Fruit fly (Drosophila melanogaster) whole organism, wandering third instar larva: Measurements from ENCODE around the gene CG5928.
A peak's percentile ranks its signal among the peaks of the same experiment; 100 is the strongest.

ENCODE experiments used
- Abd-B ChIP-seq: fragments of >200 bp; optimal IDR thresholded peaks from 2 replicates; lab custom pipeline; 2017; ENCODE audit warnings: missing biosample characterization, missing genetic modification characterization
- CG32264 ChIP-seq: fragments of 200-800 bp; sonication (Bioruptor generic); optimal IDR thresholded peaks from 2 replicates; lab custom pipeline; 2016; ENCODE audit warnings: missing biosample characterization, missing genetic modification characterization
- CG9705 ChIP-seq: fragments of 200-800 bp; sonication (Bioruptor generic); optimal IDR thresholded peaks from 2 replicates; lab custom pipeline; 2018; ENCODE audit warnings: missing biosample characterization, mild to moderate bottlenecking, missing genetic modification characterization
- CrebA ChIP-seq: fragments of 200-800 bp; sonication (Bioruptor generic); optimal IDR thresholded peaks from 2 replicates; lab custom pipeline; 2016; ENCODE audit warnings: missing biosample characterization, mild to moderate bottlenecking, missing genetic modification characterization, borderline replicate concordance
- Dfd ChIP-seq: fragments of >200 bp; optimal IDR thresholded peaks from 2 replicates; lab custom pipeline; 2017; ENCODE audit warnings: missing biosample characterization, missing genetic modification characterization
- Dif ChIP-seq: fragments of 200-275, 200-300 bp; sonication (Bioruptor generic); optimal IDR thresholded peaks from 2 replicates; lab custom pipeline; 2018; ENCODE audit warnings: missing biosample characterization, missing genetic modification characterization; ENCODE audit not compliant: partially characterized antibody
- GATAd ChIP-seq: sonication (Bioruptor generic); optimal IDR thresholded peaks from 2 replicates; lab custom pipeline; 2016; ENCODE audit warnings: missing biosample characterization, missing genetic modification characterization
- HLH106 ChIP-seq: fragments of 200-800 bp; optimal IDR thresholded peaks from 3 replicates; lab custom pipeline; 2019; ENCODE audit warnings: missing biosample characterization, mild to moderate bottlenecking, missing genetic modification characterization, moderate library complexity
- Hnf4 ChIP-seq: fragments of 200-800 bp; sonication (Bioruptor generic); optimal IDR thresholded peaks from 2 replicates; lab custom pipeline; 2016; ENCODE audit warnings: missing biosample characterization, mild to moderate bottlenecking, missing genetic modification characterization
- Hr78 ChIP-seq: fragments of >200 bp; optimal IDR thresholded peaks from 2 replicates; lab custom pipeline; 2017; ENCODE audit warnings: missing biosample characterization, missing genetic modification characterization
- Hr83 ChIP-seq: fragments of 200-300 bp; sonication (Bioruptor generic); optimal IDR thresholded peaks from 2 replicates; lab custom pipeline; 2016; ENCODE audit warnings: missing biosample characterization, mild to moderate bottlenecking, missing genetic modification characterization, moderate library complexity; ENCODE audit not compliant: poor library complexity, severe bottlenecking
- Jra ChIP-seq: sonication (Bioruptor generic); optimal IDR thresholded peaks from 2 replicates; lab custom pipeline; 2016; ENCODE audit warnings: missing biosample characterization, missing genetic modification characterization
- Mio ChIP-seq: sonication (Bioruptor generic); optimal IDR thresholded peaks from 2 replicates; lab custom pipeline; 2016; ENCODE audit warnings: missing biosample characterization, missing genetic modification characterization
- Myc ChIP-seq: fragments of >200 bp; optimal IDR thresholded peaks from 2 replicates; lab custom pipeline; 2017
- N ChIP-seq: fragments of >200 bp; optimal IDR thresholded peaks from 2 replicates; lab custom pipeline; 2018; ENCODE audit warnings: missing biosample characterization, missing external identifiers, missing genetic modification characterization
- OdsH ChIP-seq: fragments of 200-800 bp; sonication (Bioruptor generic); optimal IDR thresholded peaks from 2 replicates; lab custom pipeline; 2016; ENCODE audit warnings: missing biosample characterization, mild to moderate bottlenecking, missing genetic modification characterization
- Rel ChIP-seq, 2 experiments: fragments of 200-800 bp; sonication (Bioruptor generic) in 1 of 2; optimal IDR thresholded peaks; 2 replicates in 1 of 2; 3 replicates in 1 of 2; lab custom pipeline; 2016 to 2019; ENCODE audit warnings: mild to moderate bottlenecking in 2 of 2, missing biosample characterization in 2 of 2, missing genetic modification characterization in 2 of 2, moderate library complexity in 1 of 2
- Sp1 ChIP-seq: fragments of 200-800 bp; sonication (Bioruptor generic); optimal IDR thresholded peaks from 3 replicates; lab custom pipeline; 2019; ENCODE audit warnings: missing biosample characterization, mild to moderate bottlenecking, missing genetic modification characterization, moderate library complexity
- Vsx2 ChIP-seq: fragments of 200-300, 225-300 bp; sonication (Bioruptor generic); optimal IDR thresholded peaks from 2 replicates; lab custom pipeline; 2018; ENCODE audit warnings: missing biosample characterization, missing genetic modification characterization; ENCODE audit not compliant: partially characterized antibody
- br ChIP-seq: fragments of 200-800 bp; sonication (Bioruptor generic); optimal IDR thresholded peaks from 2 replicates; lab custom pipeline; 2016; ENCODE audit warnings: missing biosample characterization, missing genetic modification characterization
- brk ChIP-seq: fragments of 200-800 bp; sonication (Bioruptor generic); optimal IDR thresholded peaks from 2 replicates; lab custom pipeline; 2016; ENCODE audit warnings: missing biosample characterization, mild to moderate bottlenecking, missing genetic modification characterization
- dl ChIP-seq, 2 experiments: fragments of 175-275, 200-275 bp in 1 of 2; fragments of 200-275 bp in 1 of 2; sonication (Bioruptor generic); optimal IDR thresholded peaks; lab custom pipeline; 2018; ENCODE audit warnings: mild to moderate bottlenecking in 2 of 2, missing biosample characterization in 2 of 2, missing genetic modification characterization in 2 of 2, moderate library complexity in 2 of 2; ENCODE audit not compliant: partially characterized antibody in 2 of 2, insufficient read depth in 1 of 2
- dmrt93B ChIP-seq: fragments of 200-800 bp; sonication (Bioruptor generic); optimal IDR thresholded peaks from 2 replicates; lab custom pipeline; 2018; ENCODE audit warnings: missing biosample characterization, mild to moderate bottlenecking, missing genetic modification characterization
- dsf ChIP-seq: sonication (Bioruptor generic); optimal IDR thresholded peaks from 2 replicates; lab custom pipeline; 2016; ENCODE audit warnings: missing biosample characterization, missing genetic modification characterization, borderline replicate concordance
- ey ChIP-seq: fragments of 200-800 bp; sonication (Bioruptor generic); optimal IDR thresholded peaks from 2 replicates; lab custom pipeline; 2016; ENCODE audit warnings: missing biosample characterization, missing genetic modification characterization
- foxo ChIP-seq, 2 experiments: fragments of 200-800 bp; sonication (Bioruptor generic); optimal IDR thresholded peaks; 2 replicates in 1 of 2; 3 replicates in 1 of 2; lab custom pipeline; 2016 to 2017; ENCODE audit warnings: missing biosample characterization in 2 of 2, missing genetic modification characterization in 2 of 2
- fru ChIP-seq: fragments of 200-800 bp; sonication (Bioruptor generic); optimal IDR thresholded peaks from 3 replicates; lab custom pipeline; 2016; ENCODE audit warnings: missing biosample characterization, mild to moderate bottlenecking, missing genetic modification characterization
- h ChIP-seq: fragments of 200-800 bp; sonication (Bioruptor generic); optimal IDR thresholded peaks from 3 replicates; lab custom pipeline; 2016; ENCODE audit warnings: missing biosample characterization, mild to moderate bottlenecking, missing genetic modification characterization
- jim ChIP-seq: fragments of 175-275, 200-325 bp; sonication (Bioruptor generic); optimal IDR thresholded peaks from 2 replicates; lab custom pipeline; 2016; ENCODE audit warnings: missing biosample characterization, mild to moderate bottlenecking, missing genetic modification characterization
- pan ChIP-seq: fragments of >200 bp; optimal IDR thresholded peaks from 2 replicates; lab custom pipeline; 2017
- psq ChIP-seq: fragments of 200-800 bp; sonication (Bioruptor generic); optimal IDR thresholded peaks from 3 replicates; lab custom pipeline; 2017; ENCODE audit warnings: missing biosample characterization, mild to moderate bottlenecking, missing genetic modification characterization, moderate library complexity
- rgr ChIP-seq: fragments of 200-800 bp; sonication (Bioruptor generic); optimal IDR thresholded peaks from 3 replicates; lab custom pipeline; 2016; ENCODE audit warnings: missing biosample characterization, mild to moderate bottlenecking, missing genetic modification characterization
- sage ChIP-seq: fragments of 200-800 bp; sonication (Bioruptor generic); optimal IDR thresholded peaks from 2 replicates; lab custom pipeline; 2016; ENCODE audit warnings: missing biosample characterization, mild to moderate bottlenecking, missing genetic modification characterization
- sv ChIP-seq: fragments of 200-800 bp; sonication (Bioruptor generic); optimal IDR thresholded peaks from 3 replicates; lab custom pipeline; 2016; ENCODE audit warnings: missing biosample characterization, missing genetic modification characterization
- tai ChIP-seq: sonication (Bioruptor generic); optimal IDR thresholded peaks from 2 replicates; lab custom pipeline; 2016; ENCODE audit warnings: missing biosample characterization, missing genetic modification characterization
- usp ChIP-seq: fragments of >200 bp; optimal IDR thresholded peaks from 2 replicates; lab custom pipeline; 2017; ENCODE audit warnings: missing biosample characterization, missing genetic modification characterization
- woc ChIP-seq: sonication (Bioruptor generic); optimal IDR thresholded peaks from 2 replicates; lab custom pipeline; 2016; ENCODE audit warnings: missing biosample characterization, mild to moderate bottlenecking, missing genetic modification characterization

The CG5928 gene

dm6 chrX:6039431-6040016 is 28.2 kb upstream of the CG5928 start, which contains the start of gene CG5937:
Gene CG5937 (plus strand): TSS chrX:6040005.
- no peak for TF ChIP-seq Hr83 (GFP tag; lab: Kevin White, UChicago)
- peak; percentile 1 for TF ChIP-seq HLH106 (tag; lab: Kevin White, UChicago)

dm6 chrX:6050282-6050934 is 17.4 kb upstream of the CG5928 start, which contains the start of gene CG5921:
Gene CG5921 (plus strand): TSS chrX:6050828.
- TF ChIP-seq dl (GFP tag; optimal IDR thresholded peaks at IDR 0.05; lab: Kevin White, UChicago; ENCODE audit: insufficient read depth in 1 of 2, partially characterized antibody in 2 of 2) (no peak), sv (GFP tag; lab: Kevin White, UChicago) (no peak), Mio (GFP tag; lab: Kevin White, UChicago) (no peak), Dfd (GFP tag; lab: Kevin White, UChicago) (no peak), brk (GFP tag; lab: Kevin White, UChicago) (no peak), Jra (no peak), Abd-B (GFP tag; lab: Kevin White, UChicago) (no peak), dsf (GFP tag; lab: Kevin White, UChicago) (no peak), br (GFP tag; lab: Kevin White, UChicago) (no peak), CG9705 (GFP tag; lab: Kevin White, UChicago) (no peak), Vsx2 (GFP tag; lab: Kevin White, UChicago) (no peak), fru (GFP tag; lab: Kevin White, UChicago) (no peak)

dm6 chrX:6050935-6051656 is 16.7 kb upstream of the CG5928 start:
- TF ChIP-seq dmrt93B (GFP tag; lab: Kevin White, UChicago) (no peak), Hr83 (GFP tag; lab: Kevin White, UChicago) (no peak), Rel (GFP tag; optimal IDR thresholded peaks at IDR 0.05; lab: Kevin White, UChicago) (no peak), Rel (tag; optimal IDR thresholded peaks at IDR 0.05; lab: Kevin White, UChicago) (no peak), pan (lab: Kevin White, UChicago) (no peak), br (GFP tag; lab: Kevin White, UChicago) (no peak), OdsH (GFP tag; lab: Kevin White, UChicago) (no peak), rgr (GFP tag; lab: Kevin White, UChicago) (no peak), foxo (GFP tag; optimal IDR thresholded peaks at IDR 0.05; lab: Kevin White, UChicago) (no peak), ey (GFP tag; lab: Kevin White, UChicago) (no peak), tai (GFP tag; lab: Kevin White, UChicago) (no peak), CG32264 (GFP tag; lab: Kevin White, UChicago) (no peak), usp (GFP tag; lab: Kevin White, UChicago) (no peak), Hnf4 (GFP tag; lab: Kevin White, UChicago) (no peak), psq (no peak), GATAd (GFP tag; lab: Kevin White, UChicago) (no peak), jim (GFP tag; lab: Kevin White, UChicago) (no peak), CrebA (GFP tag; lab: Kevin White, UChicago) (no peak), Dif (no peak), sv (GFP tag; lab: Kevin White, UChicago) (no peak), HLH106 (tag; lab: Kevin White, UChicago) (no peak)

- TF ChIP-seq fru (GFP tag; lab: Kevin White, UChicago) (no peak), OdsH (GFP tag; lab: Kevin White, UChicago) (no peak), CG9705 (GFP tag; lab: Kevin White, UChicago) (no peak), Hr78 (GFP tag; lab: Kevin White, UChicago) (no peak), h (GFP tag; lab: Kevin White, UChicago) (no peak), woc (GFP tag; lab: Kevin White, UChicago) (no peak), Abd-B (GFP tag; lab: Kevin White, UChicago) (no peak), HLH106 (tag; lab: Kevin White, UChicago) (no peak), Dfd (GFP tag; lab: Kevin White, UChicago) (no peak), Vsx2 (GFP tag; lab: Kevin White, UChicago) (no peak), N (GFP tag; lab: Kevin White, UChicago) (no peak), Rel (GFP tag; optimal IDR thresholded peaks at IDR 0.05; lab: Kevin White, UChicago) (no peak), Rel (tag; optimal IDR thresholded peaks at IDR 0.05; lab: Kevin White, UChicago) (no peak), brk (GFP tag; lab: Kevin White, UChicago) (no peak), Sp1 (no peak), Hnf4 (GFP tag; lab: Kevin White, UChicago) (no peak), sage (GFP tag; lab: Kevin White, UChicago) (no peak), Myc (lab: Kevin White, UChicago) (no peak), CrebA (GFP tag; lab: Kevin White, UChicago) (no peak)
Measured at dm6 chrX:6052855-6053254, 14.9 kb upstream of the CG5928 start.
